Worm (Caenorhabditis elegans) whole organism, L4 larva: ENCODE data around the gene scc-1.

Source experiments
- F10B5.3 ChIP-seq: sonication (generic microtip); optimal IDR thresholded peaks from 2 replicates; lab custom pipeline; 2016; ENCODE audit warnings: mild to moderate bottlenecking, missing genetic modification characterization, missing compliant biosample characterization
- F26F4.8 ChIP-seq: fragments of 200-800 bp; sonication (Bioruptor generic); conservative IDR thresholded peaks from 2 replicates; pipeline ENCODE4 v1.3.6; 2022; ENCODE audit warnings: missing genetic modification characterization, missing compliant biosample characterization
- F44E2.7 ChIP-seq: fragments of 200-800 bp; sonication (Bioruptor generic); IDR thresholded peaks from 2 replicates; pipeline ENCODE4 v2.1.2; 2022; ENCODE audit warnings: missing genetic modification characterization, missing compliant biosample characterization
- R02D3.7 ChIP-seq: fragments of 150-350 bp; sonication (generic microtip); optimal IDR thresholded peaks from 3 replicates; lab custom pipeline; 2014; ENCODE audit warnings: missing biosample characterization, missing genetic modification characterization
- T20F7.1 ChIP-seq: fragments of 200-800 bp; sonication (Bioruptor generic); optimal IDR thresholded peaks from 2 replicates; lab custom pipeline; 2018; ENCODE audit warnings: mild to moderate bottlenecking, missing genetic modification characterization, missing compliant biosample characterization
- ZK546.5 ChIP-seq, 2 experiments: sonication (generic microtip); optimal IDR thresholded peaks; 2 replicates each; lab custom pipeline; 2017; ENCODE audit warnings: missing biosample characterization in 2 of 2, missing genetic modification characterization in 2 of 2
- aha-1 ChIP-seq: fragments of 150-350 bp; peaks from one replicate; lab custom pipeline; 2014; ENCODE audit warnings: missing biosample characterization, missing genetic modification characterization
- ama-1 ChIP-seq: fragments of 150-350 bp; optimal IDR thresholded peaks from 2 replicates; lab custom pipeline; 2014; ENCODE audit warnings: inconsistent platforms, mixed read lengths
- arid-1 ChIP-seq: fragments of 200-800 bp; sonication (Bioruptor generic); conservative IDR thresholded peaks from 2 replicates; pipeline ENCODE4 v1.3.6; 2022; ENCODE audit warnings: missing genetic modification reagents, missing genetic modification characterization, missing compliant biosample characterization
- attf-4 ChIP-seq: sonication (generic microtip); optimal IDR thresholded peaks from 3 replicates; lab custom pipeline; 2017; ENCODE audit warnings: missing biosample characterization, missing genetic modification characterization
- ceh-20 ChIP-seq: fragments of 200-800 bp; sonication (Bioruptor generic); IDR thresholded peaks from 2 replicates; pipeline ENCODE4 v1.3.6; 2022; ENCODE audit warnings: missing genetic modification reagents, missing genetic modification characterization, missing compliant biosample characterization
- ceh-28 ChIP-seq: fragments of 150-350 bp; optimal IDR thresholded peaks from 2 replicates; lab custom pipeline; 2014; ENCODE audit warnings: missing biosample characterization, missing genetic modification reagents, missing genetic modification characterization
- ceh-44 ChIP-seq: fragments of 200-800 bp; sonication (Bioruptor generic); IDR thresholded peaks from 2 replicates; pipeline ENCODE4 v1.3.6; 2022; ENCODE audit warnings: missing genetic modification reagents, missing genetic modification characterization, missing compliant biosample characterization
- ceh-62 ChIP-seq: sonication (generic microtip); optimal IDR thresholded peaks from 2 replicates; lab custom pipeline; 2017; ENCODE audit warnings: missing biosample characterization, missing genetic modification characterization
- ceh-82 ChIP-seq: sonication (generic microtip); optimal IDR thresholded peaks from 2 replicates; lab custom pipeline; 2017; ENCODE audit warnings: missing biosample characterization, missing genetic modification characterization
- dmd-8 ChIP-seq: fragments of 200-800 bp; sonication (Bioruptor generic); IDR thresholded peaks from 2 replicates; pipeline ENCODE4 v1.3.6; 2022; ENCODE audit warnings: missing genetic modification characterization, missing compliant biosample characterization
- dmd-9 ChIP-seq: fragments of 200-800 bp; sonication (Bioruptor generic); IDR thresholded peaks from 2 replicates; pipeline ENCODE4 v1.3.6; 2022; ENCODE audit warnings: missing genetic modification reagents, missing genetic modification characterization, missing compliant biosample characterization
- egl-27 ChIP-seq: sonication (generic microtip); optimal IDR thresholded peaks from 3 replicates; lab custom pipeline; 2017; ENCODE audit warnings: missing biosample characterization, missing genetic modification reagents, missing genetic modification characterization
- egl-43 ChIP-seq: fragments of 200-800 bp; sonication (Bioruptor generic); IDR thresholded peaks from 2 replicates; pipeline ENCODE4 v1.3.6; 2022; ENCODE audit warnings: missing genetic modification reagents, missing genetic modification characterization, missing compliant biosample characterization
- hif-1 ChIP-seq, 2 experiments: sonication (generic microtip); optimal IDR thresholded peaks; 2 replicates each; lab custom pipeline; 2016 to 2017; ENCODE audit warnings: missing compliant biosample characterization in 2 of 2, missing genetic modification characterization in 2 of 2, missing genetic modification reagents in 2 of 2, missing genotype in 2 of 2, mild to moderate bottlenecking in 1 of 2
- hlh-11 ChIP-seq: fragments of 200-800 bp; sonication (Bioruptor generic); optimal IDR thresholded peaks from 2 replicates; lab custom pipeline; 2018; ENCODE audit warnings: mild to moderate bottlenecking, missing genetic modification characterization, missing compliant biosample characterization
- hmg-1.1 ChIP-seq: fragments of 200-800 bp; sonication (Bioruptor generic); IDR thresholded peaks from 2 replicates; pipeline ENCODE4 v1.3.6; 2022; ENCODE audit warnings: missing genetic modification reagents, missing genetic modification characterization, missing compliant biosample characterization
- jun-1 ChIP-seq: fragments of 150-350 bp; optimal IDR thresholded peaks from 2 replicates; lab custom pipeline; 2014; ENCODE audit warnings: missing biosample characterization, missing genetic modification reagents, missing genetic modification characterization
- lin-29 ChIP-seq: fragments of 200-800 bp; sonication (Bioruptor generic); IDR thresholded peaks from 2 replicates; pipeline ENCODE4 v1.3.6; 2022; ENCODE audit warnings: missing genetic modification reagents, missing genetic modification characterization, missing compliant biosample characterization
- lin-38 ChIP-seq: fragments of 200-800 bp; sonication (Bioruptor generic); IDR thresholded peaks from 2 replicates; pipeline ENCODE4 v1.3.6; 2022; ENCODE audit warnings: missing genetic modification reagents, missing genetic modification characterization, missing compliant biosample characterization
- mdt-29 ChIP-seq: fragments of 200-800 bp; sonication (Bioruptor generic); IDR thresholded peaks from 2 replicates; pipeline ENCODE4 v1.3.6; 2022; ENCODE audit warnings: missing genetic modification reagents, missing genetic modification characterization, missing compliant biosample characterization
- mep-1 ChIP-seq: fragments of 150-350 bp; sonication (generic microtip); optimal IDR thresholded peaks from 3 replicates; lab custom pipeline; 2014; ENCODE audit warnings: missing biosample characterization, missing genetic modification characterization
- mxl-2 ChIP-seq: fragments of 200-800 bp; sonication (Bioruptor generic); conservative IDR thresholded peaks from 2 replicates; pipeline ENCODE4 v1.3.6; 2022; ENCODE audit warnings: missing genetic modification reagents, missing genetic modification characterization, missing compliant biosample characterization
- mxl-3 ChIP-seq: fragments of 200-800 bp; sonication (Bioruptor generic); optimal IDR thresholded peaks from 2 replicates; lab custom pipeline; 2018; ENCODE audit warnings: mild to moderate bottlenecking, missing genetic modification characterization, missing compliant biosample characterization
- nhr-111 ChIP-seq: fragments of 200-800 bp; sonication (Bioruptor generic); optimal IDR thresholded peaks from 2 replicates; lab custom pipeline; 2018; ENCODE audit warnings: mild to moderate bottlenecking, missing genetic modification characterization, missing compliant biosample characterization
- nhr-42 ChIP-seq: fragments of 200-800 bp; sonication (Bioruptor generic); IDR thresholded peaks from 2 replicates; pipeline ENCODE4 v1.3.6; 2022; ENCODE audit warnings: missing genetic modification characterization, missing compliant biosample characterization
- nhr-48 ChIP-seq: sonication (generic microtip); optimal IDR thresholded peaks from 2 replicates; lab custom pipeline; 2016; ENCODE audit warnings: mild to moderate bottlenecking, missing genetic modification characterization, missing compliant biosample characterization
- nhr-76 ChIP-seq: fragments of 150-350 bp; optimal IDR thresholded peaks from 2 replicates; lab custom pipeline; 2014; ENCODE audit warnings: missing biosample characterization, missing genetic modification characterization
- php-3 ChIP-seq: fragments of 200-800 bp; sonication (Bioruptor generic); IDR thresholded peaks from 2 replicates; pipeline ENCODE4 v1.3.6; 2022; ENCODE audit warnings: missing genetic modification reagents, missing genetic modification characterization, missing compliant biosample characterization
- pqm-1 ChIP-seq: sonication (generic microtip); optimal IDR thresholded peaks from 2 replicates; lab custom pipeline; 2017; ENCODE audit warnings: missing biosample characterization, missing genetic modification characterization
- sdz-12 ChIP-seq: fragments of 200-800 bp; sonication (Bioruptor generic); optimal IDR thresholded peaks from 2 replicates; lab custom pipeline; 2018; ENCODE audit warnings: mild to moderate bottlenecking, missing genetic modification characterization, missing compliant biosample characterization
- set-16 ChIP-seq: fragments of 200-800 bp; sonication (Bioruptor generic); IDR thresholded peaks from 2 replicates; pipeline ENCODE4 v1.3.6; 2022; ENCODE audit warnings: missing genetic modification reagents, missing genetic modification characterization, missing compliant biosample characterization
- snpc-4 ChIP-seq: fragments of 150-350 bp; optimal IDR thresholded peaks from 2 replicates; lab custom pipeline; 2014; ENCODE audit warnings: missing biosample characterization, missing genetic modification characterization
- tag-97 ChIP-seq: fragments of 200-800 bp; sonication (Bioruptor generic); IDR thresholded peaks from 2 replicates; pipeline ENCODE4 v1.3.6; 2022; ENCODE audit warnings: missing genetic modification characterization, missing compliant biosample characterization
- tra-1 ChIP-seq: fragments of 200-800 bp; sonication (Bioruptor generic); IDR thresholded peaks from 2 replicates; pipeline ENCODE4 v1.3.6; 2022; ENCODE audit warnings: missing genetic modification reagents, missing genetic modification characterization, missing compliant biosample characterization
- unc-62 ChIP-seq, 3 experiments: fragments of 150-350 bp in 1 of 3; sonication (generic microtip); optimal IDR thresholded peaks in 2 of 3; peaks in 1 of 3; 1 replicate in 1 of 3; 2 replicates in 2 of 3; lab custom pipeline; 2014 to 2017; ENCODE audit warnings: missing biosample characterization in 3 of 3, missing genetic modification characterization in 3 of 3, missing genetic modification reagents in 3 of 3, missing genotype in 1 of 3
- vab-7 ChIP-seq: fragments of 200-800 bp; sonication (Bioruptor generic); IDR thresholded peaks from 2 replicates; pipeline ENCODE4 v1.3.6; 2022; ENCODE audit warnings: missing genetic modification reagents, missing genetic modification characterization, missing compliant biosample characterization
- zfp-2 ChIP-seq: sonication (generic microtip); optimal IDR thresholded peaks from 2 replicates; lab custom pipeline; 2016; ENCODE audit warnings: mild to moderate bottlenecking, missing genetic modification characterization, missing compliant biosample characterization
- zfp-3 ChIP-seq: fragments of 200-800 bp; sonication (Bioruptor generic); conservative IDR thresholded peaks from 2 replicates; pipeline ENCODE4 v1.3.6; 2022; ENCODE audit warnings: missing genetic modification reagents, missing genetic modification characterization, missing compliant biosample characterization
- zip-11 ChIP-seq: fragments of 200-800 bp; sonication (Bioruptor generic); IDR thresholded peaks from 2 replicates; pipeline ENCODE4 v1.3.6; 2022; ENCODE audit warnings: missing genetic modification characterization, missing compliant biosample characterization
- zip-2 ChIP-seq: fragments of 150-350 bp; optimal IDR thresholded peaks from 2 replicates; lab custom pipeline; 2014; ENCODE audit warnings: missing biosample characterization, missing genetic modification characterization

The scc-1 gene

ce11 chrII:4665359-4665758 is 33.2 kb upstream of the scc-1 start, which contains the start of gene T05A7.11:
T05A7.11 (minus strand) TSS chrII:4665459.
- no peak for TF ChIP-seq zip-2 (tag; lab: Kevin White, UChicago)
- no peak for TF ChIP-seq nhr-42
- no peak for TF ChIP-seq tra-1
- no peak for TF ChIP-seq ceh-28
- no peak for TF ChIP-seq R02D3.7 (tag; lab: Kevin White, UChicago)
- no peak for TF ChIP-seq unc-62 (GFP tag; optimal IDR thresholded peaks at IDR 0.05 in 1 of 2; lab: Kevin White, UChicago)
- TF ChIP-seq unc-62 (tag; optimal IDR thresholded peaks at IDR 0.05; lab: Kevin White, UChicago), result no peak
- no peak for TF ChIP-seq hlh-11 (tag; lab: Kevin White, UChicago)
- TF ChIP-seq hif-1 (tag; optimal IDR thresholded peaks at IDR 0.05; lab: Kevin White, UChicago), result no peak
- no peak for TF ChIP-seq ceh-62 (tag; lab: Kevin White, UChicago)
- TF ChIP-seq dmd-8, result no peak
- TF ChIP-seq T20F7.1 (GFP tag; lab: Kevin White, UChicago), result no peak
- TF ChIP-seq dmd-9 (GFP tag; lab: Robert Waterston, UW), result no peak
- TF ChIP-seq set-16, result no peak
- TF ChIP-seq tag-97 (GFP tag; lab: Robert Waterston, UW), result no peak

ce11 chrII:4667572-4667971 is 30.9 kb upstream of the scc-1 start, which contains the start of gene fut-5:
fut-5 (minus strand) TSS chrII:4667672.
- TF ChIP-seq snpc-4 (tag; lab: Kevin White, UChicago) (no peak), php-3 (GFP tag; lab: Robert Waterston, UW) (no peak), sdz-12 (GFP tag; lab: Kevin White, UChicago) (no peak), arid-1 (GFP tag; lab: Robert Waterston, UW) (no peak), aha-1 (peak; percentile 0), nhr-76 (no peak)

- no peak for TF ChIP-seq nhr-42
- no peak for TF ChIP-seq nhr-48 (tag; lab: Kevin White, UChicago)
- TF ChIP-seq ama-1 (lab: Kevin White, UChicago), result no peak
- no peak for TF ChIP-seq F26F4.8 (GFP tag; lab: Robert Waterston, UW)
- no peak for TF ChIP-seq mep-1 (tag; lab: Kevin White, UChicago)
- no peak for TF ChIP-seq tra-1
- TF ChIP-seq ceh-20 (GFP tag; lab: Robert Waterston, UW), result no peak
Measured at ce11 chrII:4671692-4672091, 26.8 kb upstream of the scc-1 start, which contains the start of gene T05A7.6. T05A7.6 (minus strand) TSS chrII:4671792.

ce11 chrII:4672584-4673110 is 25.9 kb upstream of the scc-1 start, which contains the start of the genes clec-140 and hmg-11:
clec-140 (plus strand) TSS chrII:4673060.
hmg-11 (plus strand) TSS chrII:4673085.
- no peak for TF ChIP-seq egl-43
- TF ChIP-seq egl-27 (tag; lab: Kevin White, UChicago), result no peak
- TF ChIP-seq pqm-1 (tag; lab: Kevin White, UChicago), result peak; percentile 66
- no peak for TF ChIP-seq ZK546.5 (tag; optimal IDR thresholded peaks at IDR 0.05; lab: Kevin White, UChicago)
- no peak for TF ChIP-seq ceh-20 (GFP tag; lab: Robert Waterston, UW)
- TF ChIP-seq aha-1, result no peak
- TF ChIP-seq T20F7.1 (GFP tag; lab: Kevin White, UChicago), result no peak
- peak; percentile 60; the same call in 1 of the 2 replicates for TF ChIP-seq hmg-1.1
- TF ChIP-seq zfp-2, result no peak
- no peak for TF ChIP-seq mdt-29 (GFP tag; lab: Robert Waterston, UW)
- no peak for TF ChIP-seq F10B5.3
- no peak for TF ChIP-seq zfp-3 (GFP tag; lab: Robert Waterston, UW)
- TF ChIP-seq F26F4.8 (GFP tag; lab: Robert Waterston, UW), result no peak
- no peak for TF ChIP-seq lin-29 (GFP tag; lab: Robert Waterston, UW)
- TF ChIP-seq nhr-111 (GFP tag; lab: Kevin White, UChicago), result no peak
- TF ChIP-seq ceh-82, result no peak
- TF ChIP-seq F44E2.7 (GFP tag; lab: Robert Waterston, UW), result no peak
- no peak for TF ChIP-seq attf-4 (tag; lab: Kevin White, UChicago)
- TF ChIP-seq vab-7 (GFP tag; lab: Robert Waterston, UW), result 0 out of 2 replicates have a peak, but pooled peaks have one; percentile 14
- TF ChIP-seq hlh-11 (tag; lab: Kevin White, UChicago), result peak; percentile 66
- no peak for TF ChIP-seq zip-11 (GFP tag; lab: Robert Waterston, UW)
- peak; percentile 87 for TF ChIP-seq mxl-3 (GFP tag; lab: Kevin White, UChicago)
- TF ChIP-seq ceh-44 (GFP tag; lab: Robert Waterston, UW), result no peak
- no peak for TF ChIP-seq tra-1
- no peak; the same call in 1 of the 2 replicates for TF ChIP-seq lin-38 (GFP tag; lab: Robert Waterston, UW)
- no peak for TF ChIP-seq mxl-2 (GFP tag; lab: Robert Waterston, UW)
- TF ChIP-seq jun-1 (tag; lab: Kevin White, UChicago), result no peak
